Worm (Caenorhabditis elegans) whole organism, midembryonic: ENCODE data around the gene C07D10.5.

ENCODE experiments used
- T22C8.4 ChIP-seq: fragments of 200-800 bp; sonication (Bioruptor generic); IDR thresholded peaks from 2 replicates; pipeline ENCODE4 v1.3.6; 2022; ENCODE audit warnings: missing genetic modification characterization, missing compliant biosample characterization
- cog-1 ChIP-seq: sonication (generic microtip); optimal IDR thresholded peaks from 2 replicates; lab custom pipeline; 2016; ENCODE audit warnings: missing genetic modification characterization, missing compliant biosample characterization
- flt-1 ChIP-seq: fragments of 200-800 bp; sonication (Bioruptor generic); IDR thresholded peaks from 2 replicates; pipeline ENCODE4 v1.3.6; 2022; ENCODE audit warnings: missing genetic modification characterization, missing compliant biosample characterization
- med-1 ChIP-seq: sonication (generic microtip); optimal IDR thresholded peaks from 2 replicates; lab custom pipeline; 2017; ENCODE audit warnings: missing genetic modification characterization, mild to moderate bottlenecking, missing compliant biosample characterization, antibody characterized with exemption, missing genetic modification reagents; ENCODE audit not compliant: insufficient read depth
- ref-1 ChIP-seq: fragments of 200-800 bp; sonication (Bioruptor generic); conservative IDR thresholded peaks from 2 replicates; pipeline ENCODE4 v1.3.6; 2022; ENCODE audit warnings: missing genetic modification reagents, missing genetic modification characterization, missing compliant biosample characterization
- tab-1 ChIP-seq: fragments of 200-800 bp; sonication (Bioruptor generic); IDR thresholded peaks from 2 replicates; pipeline ENCODE4 v1.3.6; 2022; ENCODE audit warnings: missing genetic modification characterization, missing compliant biosample characterization
- ztf-29 ChIP-seq: fragments of 200-800 bp; sonication (Bioruptor generic); IDR thresholded peaks from 2 replicates; pipeline ENCODE4 v1.3.6; 2022; ENCODE audit warnings: missing genetic modification reagents, missing genetic modification characterization, missing compliant biosample characterization

DNA sequence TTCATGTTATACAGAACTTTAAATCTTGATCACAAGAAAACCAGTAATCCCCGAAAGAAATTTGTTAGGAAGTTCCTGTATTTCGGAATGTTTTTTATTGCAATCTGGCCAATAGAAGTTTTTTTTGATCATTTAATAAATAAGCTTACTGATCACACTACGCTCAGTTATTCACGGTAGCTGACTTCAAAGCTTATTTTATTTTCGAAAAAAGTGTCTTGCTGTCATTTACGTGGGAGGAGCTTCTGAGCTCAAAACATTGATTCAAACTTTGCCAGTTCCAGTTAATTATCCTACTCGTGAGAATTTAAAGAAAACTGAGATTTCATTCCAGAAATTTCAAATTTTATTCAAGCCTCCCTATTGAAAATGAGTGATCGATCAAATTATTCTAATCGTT is 51.0 kb downstream of the C07D10.5 start, which contains the start of gene srd-54:
- no peak for TF ChIP-seq med-1 (GFP tag; lab: Kevin White, UChicago)
- TF ChIP-seq cog-1 (tag; lab: Kevin White, UChicago): no peak
- TF ChIP-seq flt-1 (GFP tag; lab: Robert Waterston, UW): no peak
- TF ChIP-seq ref-1 (GFP tag; lab: Robert Waterston, UW): no peak
- no peak for TF ChIP-seq ztf-29 (GFP tag; lab: Robert Waterston, UW)
- no peak for TF ChIP-seq T22C8.4
- TF ChIP-seq tab-1 (GFP tag; lab: Robert Waterston, UW): no peak
